Worm (Caenorhabditis elegans) whole organism, L1 larva: Measurements from ENCODE around the gene str-255.

ENCODE experiments used
- C16A3.4 ChIP-seq: fragments of 150-350 bp; optimal IDR thresholded peaks from 2 replicates; lab custom pipeline; 2014; ENCODE audit warnings: missing biosample characterization, missing genetic modification characterization
- C34B4.2 ChIP-seq: sonication (generic microtip); optimal IDR thresholded peaks from 2 replicates; lab custom pipeline; 2017; ENCODE audit warnings: mild to moderate bottlenecking, missing genetic modification characterization, missing compliant biosample characterization
- Y116A8C.19 ChIP-seq: sonication (generic microtip); optimal IDR thresholded peaks from 2 replicates; lab custom pipeline; 2016; ENCODE audit warnings: missing compliant biosample characterization, missing genetic modification characterization, borderline replicate concordance
- aha-1 ChIP-seq: fragments of 150-350 bp; optimal IDR thresholded peaks from 2 replicates; lab custom pipeline; 2014; ENCODE audit warnings: missing biosample characterization, missing genetic modification characterization
- aly-2 ChIP-seq: fragments of 150-350 bp; optimal IDR thresholded peaks from 2 replicates; lab custom pipeline; 2014; ENCODE audit warnings: missing biosample characterization, missing genetic modification characterization
- ama-1 ChIP-seq: fragments of 150-350 bp; optimal IDR thresholded peaks from 2 replicates; lab custom pipeline; 2014
- blmp-1 ChIP-seq: fragments of 150-350 bp; optimal IDR thresholded peaks from 2 replicates; lab custom pipeline; 2014; ENCODE audit warnings: missing biosample characterization, missing genetic modification characterization
- ceh-8 ChIP-seq: fragments of 200-800 bp; sonication (Bioruptor generic); optimal IDR thresholded peaks from 2 replicates; lab custom pipeline; 2018; ENCODE audit warnings: mild to moderate bottlenecking, missing genetic modification characterization, moderate library complexity, missing compliant biosample characterization
- ceh-90 ChIP-seq: sonication (generic microtip); optimal IDR thresholded peaks from 2 replicates; lab custom pipeline; 2016; ENCODE audit warnings: missing genetic modification characterization, missing compliant biosample characterization
- dpl-1 ChIP-seq, 3 experiments: fragments of 150-350 bp in 2 of 3; sonication (generic microtip) in 1 of 3; optimal IDR thresholded peaks; 2 replicates each; lab custom pipeline; 2014 to 2017; ENCODE audit warnings: missing biosample characterization in 3 of 3, missing genetic modification characterization in 3 of 3, missing genetic modification reagents in 3 of 3
- efl-1 ChIP-seq, 4 experiments: fragments of 150-350 bp; optimal IDR thresholded peaks in 3 of 4; peaks in 1 of 4; 1 replicate in 1 of 4; 2 replicates in 3 of 4; lab custom pipeline; 2014; ENCODE audit warnings: missing biosample characterization in 2 of 4, missing genetic modification characterization in 2 of 4, missing genetic modification reagents in 2 of 4
- fkh-4 ChIP-seq: sonication (generic microtip); optimal IDR thresholded peaks from 2 replicates; lab custom pipeline; 2016; ENCODE audit warnings: missing compliant biosample characterization, missing genetic modification characterization, borderline replicate concordance
- fkh-8 ChIP-seq: sonication (generic microtip); optimal IDR thresholded peaks from 2 replicates; lab custom pipeline; 2016; ENCODE audit warnings: mild to moderate bottlenecking, missing genetic modification characterization, missing compliant biosample characterization
- fos-1 ChIP-seq: fragments of 150-350 bp; optimal IDR thresholded peaks from 2 replicates; lab custom pipeline; 2014; ENCODE audit warnings: missing biosample characterization, missing genetic modification characterization
- hpl-2 ChIP-seq: fragments of 150-350 bp; optimal IDR thresholded peaks from 2 replicates; lab custom pipeline; 2014; ENCODE audit warnings: missing biosample characterization, missing genetic modification reagents, missing genetic modification characterization
- isw-1 ChIP-seq: fragments of 200-800 bp; sonication (Bioruptor generic); IDR thresholded peaks from 2 replicates; pipeline ENCODE4 v1.3.6; 2022; ENCODE audit warnings: missing genetic modification characterization, missing compliant biosample characterization
- lin-15B ChIP-seq: fragments of 150-350 bp; sonication (generic microtip); optimal IDR thresholded peaks from 3 replicates; lab custom pipeline; 2014; ENCODE audit warnings: missing biosample characterization, missing genetic modification characterization
- lin-35 ChIP-seq, 2 experiments: fragments of 150-350 bp; optimal IDR thresholded peaks; 2 replicates each; lab custom pipeline; 2014; ENCODE audit warnings: missing biosample characterization in 2 of 2, missing genetic modification characterization in 2 of 2, missing genetic modification reagents in 2 of 2
- lin-39 ChIP-seq: fragments of 150-350 bp; optimal IDR thresholded peaks from 2 replicates; lab custom pipeline; 2014; ENCODE audit warnings: missing biosample characterization, missing genetic modification reagents, missing genetic modification characterization
- lir-3 ChIP-seq: sonication (generic microtip); optimal IDR thresholded peaks from 2 replicates; lab custom pipeline; 2016; ENCODE audit warnings: mild to moderate bottlenecking, missing genetic modification characterization, moderate library complexity, missing compliant biosample characterization; ENCODE audit not compliant: poor library complexity
- mab-9 ChIP-seq: fragments of 200-800 bp; sonication (Bioruptor generic); IDR thresholded peaks from 2 replicates; pipeline ENCODE4 v1.3.6; 2022; ENCODE audit warnings: missing genetic modification reagents, missing genetic modification characterization, missing compliant biosample characterization
- mdl-1 ChIP-seq, 2 experiments: fragments of 150-350 bp; optimal IDR thresholded peaks; 2 replicates each; lab custom pipeline; 2014 to 2017; ENCODE audit warnings: missing biosample characterization in 2 of 2, missing genetic modification characterization in 2 of 2, inconsistent platforms in 1 of 2
- mef-2 ChIP-seq: fragments of 150-350 bp; optimal IDR thresholded peaks from 2 replicates; lab custom pipeline; 2014; ENCODE audit warnings: missing biosample characterization, missing genetic modification characterization
- nhr-19 ChIP-seq: fragments of 200-800 bp; sonication (Bioruptor generic); conservative IDR thresholded peaks from 2 replicates; pipeline ENCODE4 v1.3.6; 2022; ENCODE audit warnings: missing genetic modification characterization, missing compliant biosample characterization
- nhr-28 ChIP-seq: fragments of 150-350 bp; optimal IDR thresholded peaks from 2 replicates; lab custom pipeline; 2014; ENCODE audit warnings: missing biosample characterization, missing genetic modification characterization
- nhr-47 ChIP-seq: sonication (generic microtip); optimal IDR thresholded peaks from 2 replicates; lab custom pipeline; 2016; ENCODE audit warnings: mild to moderate bottlenecking, missing genetic modification characterization, moderate library complexity, missing compliant biosample characterization
- nhr-76 ChIP-seq: sonication (generic microtip); optimal IDR thresholded peaks from 2 replicates; lab custom pipeline; 2017; ENCODE audit warnings: missing biosample characterization, missing genetic modification characterization
- nhr-90 ChIP-seq: sonication (generic microtip); optimal IDR thresholded peaks from 2 replicates; lab custom pipeline; 2016; ENCODE audit warnings: mild to moderate bottlenecking, missing genetic modification characterization, missing compliant biosample characterization; ENCODE audit not compliant: poor library complexity
- pag-3 ChIP-seq: sonication (generic microtip); optimal IDR thresholded peaks from 2 replicates; lab custom pipeline; 2017; ENCODE audit warnings: missing genetic modification characterization, mild to moderate bottlenecking, missing compliant biosample characterization, antibody characterized with exemption, borderline replicate concordance; ENCODE audit not compliant: insufficient read depth
- sptf-1 ChIP-seq: fragments of 150-350 bp; optimal IDR thresholded peaks from 2 replicates; lab custom pipeline; 2014; ENCODE audit warnings: missing biosample characterization, missing genetic modification characterization
- sup-37 ChIP-seq: fragments of 200-800 bp; sonication (Bioruptor generic); optimal IDR thresholded peaks from 2 replicates; lab custom pipeline; 2018; ENCODE audit warnings: mild to moderate bottlenecking, missing genetic modification characterization, missing compliant biosample characterization
- tbx-2 ChIP-seq: sonication (generic microtip); optimal IDR thresholded peaks from 2 replicates; lab custom pipeline; 2016; ENCODE audit warnings: missing genetic modification characterization, missing compliant biosample characterization
- unc-30 ChIP-seq: sonication (generic microtip); optimal IDR thresholded peaks from 2 replicates; lab custom pipeline; 2017; ENCODE audit warnings: missing biosample characterization, missing genetic modification characterization
- unc-86 ChIP-seq: sonication (generic microtip); optimal IDR thresholded peaks from 2 replicates; lab custom pipeline; 2016; ENCODE audit warnings: missing genetic modification characterization, missing compliant biosample characterization
- vab-15 ChIP-seq: sonication (generic microtip); optimal IDR thresholded peaks from 2 replicates; lab custom pipeline; 2017; ENCODE audit warnings: missing genotype, mild to moderate bottlenecking, missing genetic modification characterization, missing compliant biosample characterization
- xbp-1 ChIP-seq: sonication (generic microtip); optimal IDR thresholded peaks from 2 replicates; lab custom pipeline; 2016; ENCODE audit warnings: missing genetic modification characterization, missing compliant biosample characterization
- zip-4 ChIP-seq: fragments of 200-800 bp; sonication (Bioruptor generic); optimal IDR thresholded peaks from 2 replicates; lab custom pipeline; 2018; ENCODE audit warnings: mild to moderate bottlenecking, missing genetic modification characterization, moderate library complexity, missing compliant biosample characterization
- ztf-4 ChIP-seq: fragments of 150-350 bp; optimal IDR thresholded peaks from 2 replicates; lab custom pipeline; 2014; ENCODE audit warnings: missing biosample characterization, missing genetic modification characterization

Gene str-255

DNA sequence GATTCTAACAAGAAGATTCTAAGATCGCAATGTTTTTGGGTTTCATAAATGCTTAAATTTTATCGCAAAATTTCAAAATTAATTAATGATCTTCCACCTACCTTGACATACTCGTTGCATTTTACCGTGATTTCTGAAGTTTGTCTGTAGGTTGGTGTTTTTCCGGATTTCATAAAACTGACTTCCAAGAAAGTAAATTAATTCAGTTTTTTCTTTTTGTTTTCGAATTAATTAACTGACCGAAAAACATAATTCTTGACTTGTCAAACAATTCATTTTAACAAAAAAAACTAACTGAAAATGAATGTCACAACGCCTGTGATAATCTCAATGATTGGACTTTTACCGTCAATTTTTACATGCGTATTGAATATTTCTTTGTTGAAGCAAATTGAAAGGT is 18.1 kb upstream of the str-255 start, which contains the start of gene srbc-16:
Gene srbc-16, plus strand, starts transcription at position 301 of the 400 bp plus-strand sequence.
- TF ChIP-seq fkh-8 (tag; lab: Kevin White, UChicago) = no peak
- TF ChIP-seq isw-1 (GFP tag; lab: Robert Waterston, UW) = no peak
- TF ChIP-seq efl-1 (optimal IDR thresholded peaks at IDR 0.05; lab: Kevin White, UChicago) = no peak
- TF ChIP-seq efl-1 (GFP tag; optimal IDR thresholded peaks at IDR 0.05 in 1 of 2; lab: Kevin White, UChicago) = no peak
- no peak for TF ChIP-seq tbx-2 (tag; lab: Kevin White, UChicago)
- TF ChIP-seq blmp-1 (tag; lab: Kevin White, UChicago) = no peak
- TF ChIP-seq Y116A8C.19 (tag; lab: Kevin White, UChicago) = no peak

DNA sequence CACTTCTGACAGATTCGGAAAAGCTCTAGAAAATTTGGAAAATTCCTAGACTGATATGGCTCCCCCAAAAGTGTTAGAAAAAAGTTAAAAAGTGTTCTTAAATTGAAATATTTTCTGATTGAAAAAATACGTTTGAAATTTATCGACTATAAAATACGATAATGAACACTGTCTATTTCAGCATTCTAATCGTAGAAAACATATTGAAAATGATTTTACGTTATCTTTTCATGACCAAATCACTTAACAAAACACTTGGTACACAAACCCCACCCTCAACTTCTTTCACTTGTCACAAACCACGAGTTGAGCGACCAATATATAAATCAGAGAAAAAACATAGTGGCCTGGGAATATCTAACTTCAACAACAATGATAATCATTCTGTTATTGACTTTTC is 15.6 kb upstream of the str-255 start, which contains the start of gene cyp-33C1:
Gene cyp-33C1, plus strand, starts transcription at position 301 of the 400 bp plus-strand sequence.
- no peak for TF ChIP-seq unc-86
- TF ChIP-seq mab-9 (GFP tag; lab: Robert Waterston, UW) = no peak
- no peak for TF ChIP-seq pag-3 (tag; lab: Kevin White, UChicago)
- no peak for TF ChIP-seq ceh-90
- no peak for TF ChIP-seq C16A3.4 (tag; lab: Kevin White, UChicago)
- no peak for TF ChIP-seq mef-2 (tag; lab: Kevin White, UChicago)
- no peak for TF ChIP-seq mdl-1 (tag; optimal IDR thresholded peaks at IDR 0.05; lab: Kevin White, UChicago)
- no peak for TF ChIP-seq xbp-1 (tag; lab: Kevin White, UChicago)
- no peak for TF ChIP-seq lir-3 (tag; lab: Kevin White, UChicago)
- no peak for TF ChIP-seq ceh-8 (GFP tag; lab: Kevin White, UChicago)
- no peak for TF ChIP-seq C34B4.2 (tag; lab: Kevin White, UChicago)

DNA sequence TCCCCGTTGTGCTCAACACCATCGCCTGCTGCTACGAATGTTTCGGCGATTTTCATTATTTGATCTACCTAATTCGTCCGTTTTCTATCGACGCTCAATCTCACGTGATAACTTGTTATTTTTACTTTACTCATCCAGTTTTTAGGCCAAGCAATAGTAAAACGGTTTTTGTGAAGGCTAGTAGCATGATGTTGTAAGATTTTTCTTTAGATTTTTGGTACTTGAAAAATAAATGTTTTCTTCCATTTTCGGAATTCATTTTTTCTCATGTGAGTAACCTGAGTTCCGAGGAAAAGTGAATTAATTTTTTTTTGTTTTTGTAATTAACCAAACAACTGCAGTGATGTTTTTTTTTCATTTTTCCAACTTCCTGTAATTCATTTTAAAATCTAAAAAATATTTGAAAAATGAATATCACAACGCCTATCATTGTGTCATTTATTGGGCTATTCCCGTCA is 13.7 kb upstream of the str-255 start, which contains the start of gene srbc-17:
Gene srbc-17, plus strand, starts transcription at position 408 of the 458 bp plus-strand sequence.
- TF ChIP-seq ceh-8 (GFP tag; lab: Kevin White, UChicago) (no peak), sptf-1 (tag; lab: Kevin White, UChicago) (no peak), sup-37 (no peak), lin-35 (GFP tag; optimal IDR thresholded peaks at IDR 0.05; lab: Kevin White, UChicago) (no peak), dpl-1 (GFP tag; optimal IDR thresholded peaks at IDR 0.05; lab: Kevin White, UChicago) (no peak), nhr-47 (tag; lab: Kevin White, UChicago) (no peak), lin-39 (no peak), lin-15B (no peak), unc-30 (tag; lab: Kevin White, UChicago) (no peak), fkh-8 (tag; lab: Kevin White, UChicago) (no peak), nhr-90 (tag; lab: Kevin White, UChicago) (no peak), nhr-28 (tag; lab: Kevin White, UChicago) (no peak)
- TF ChIP-seq, all 84 proteins: peak for 0

DNA sequence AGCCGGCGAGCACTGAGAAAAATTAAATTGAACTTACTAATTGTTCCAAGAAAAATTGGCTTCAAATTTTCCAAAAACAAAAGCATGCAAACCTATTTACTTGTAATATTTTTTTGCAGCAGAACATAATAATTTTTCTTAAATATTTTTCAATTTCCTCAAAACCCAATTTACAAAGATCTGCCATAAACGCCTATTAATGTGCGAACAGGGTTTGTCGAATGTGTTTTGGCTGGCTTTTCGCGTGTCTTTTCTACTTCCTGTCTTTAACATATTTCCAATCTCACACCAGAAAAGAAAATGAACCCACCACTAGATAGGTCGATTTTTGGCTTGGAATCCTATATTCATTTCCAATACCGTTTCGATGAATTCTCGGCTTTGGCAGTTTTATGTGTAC is 11.6 kb upstream of the str-255 start, which contains the start of gene C45H4.18:
Gene C45H4.18, plus strand, starts transcription at position 301 of the 400 bp plus-strand sequence.
- no peak for TF ChIP-seq aly-2 (tag; lab: Kevin White, UChicago)
- TF ChIP-seq Y116A8C.19 (tag; lab: Kevin White, UChicago) = no peak
- TF ChIP-seq zip-4 (GFP tag; lab: Kevin White, UChicago) = no peak
- no peak for TF ChIP-seq fos-1 (tag; lab: Kevin White, UChicago)
- no peak for TF ChIP-seq fkh-8 (tag; lab: Kevin White, UChicago)
- TF ChIP-seq nhr-28 (tag; lab: Kevin White, UChicago) = no peak
- no peak for TF ChIP-seq ama-1 (lab: Kevin White, UChicago)
- TF ChIP-seq nhr-76 (tag; lab: Kevin White, UChicago) = no peak
- no peak for TF ChIP-seq fkh-4 (tag; lab: Kevin White, UChicago)
- no peak for TF ChIP-seq blmp-1 (tag; lab: Kevin White, UChicago)
- no peak for TF ChIP-seq ztf-4
- TF ChIP-seq nhr-19 (GFP tag; lab: Robert Waterston, UW) = no peak
- TF ChIP-seq ceh-90 = no peak
- no peak for TF ChIP-seq vab-15 (tag; lab: Kevin White, UChicago)
- no peak for TF ChIP-seq lin-15B
- TF ChIP-seq dpl-1 (GFP tag; optimal IDR thresholded peaks at IDR 0.05; lab: Kevin White, UChicago) = no peak
- TF ChIP-seq hpl-2 (GFP tag; lab: Kevin White, UChicago) = no peak
- TF ChIP-seq aha-1 (tag; lab: Kevin White, UChicago) = no peak
